Worm (Caenorhabditis elegans): Measurements from ENCODE around the gene W09H1.4.

DNA sequence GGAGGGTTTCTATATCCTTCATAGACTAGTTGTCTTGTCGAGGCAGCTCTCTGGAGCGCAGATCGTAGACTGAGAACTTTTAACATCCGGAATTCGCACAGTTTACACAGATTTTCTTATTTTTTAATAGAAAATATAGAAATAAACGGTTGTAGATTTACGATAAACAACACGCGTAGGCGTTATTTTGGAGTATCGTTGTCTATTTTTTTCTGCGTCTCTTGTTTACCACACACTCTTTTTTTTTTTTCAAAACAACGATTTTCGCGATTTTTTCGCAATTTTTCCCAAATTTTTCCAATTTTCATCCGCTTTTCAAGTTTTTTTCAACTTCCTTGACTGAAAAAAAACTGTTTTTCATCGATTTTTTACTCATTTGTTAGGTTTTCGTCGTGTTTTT is 3.9 kb downstream of the W09H1.4 start, which contains the start of gene mecr-1:
- TF ChIP-seq alr-1 (tag; optimal IDR thresholded peaks at IDR 0.05) (no peak), snpc-4 (tag; optimal IDR thresholded peaks at IDR 0.05) (no peak), ceh-16 (tag; optimal IDR thresholded peaks at IDR 0.05) (no peak), aly-2 (tag; optimal IDR thresholded peaks at IDR 0.05) (no peak), lin-39 (tag; optimal IDR thresholded peaks at IDR 0.05) (no peak), nhr-23 (tag; optimal IDR thresholded peaks at IDR 0.05) (no peak), C34F6.9 (tag; optimal IDR thresholded peaks at IDR 0.05) (peak; percentile 59), skn-1 (tag; optimal IDR thresholded peaks at IDR 0.05) (no peak), unc-62 (GFP tag; optimal IDR thresholded peaks at IDR 0.05) (no peak)
